1 fruit fly cellular context compared by ENCODE assay signal in the genomic region with DNA sequence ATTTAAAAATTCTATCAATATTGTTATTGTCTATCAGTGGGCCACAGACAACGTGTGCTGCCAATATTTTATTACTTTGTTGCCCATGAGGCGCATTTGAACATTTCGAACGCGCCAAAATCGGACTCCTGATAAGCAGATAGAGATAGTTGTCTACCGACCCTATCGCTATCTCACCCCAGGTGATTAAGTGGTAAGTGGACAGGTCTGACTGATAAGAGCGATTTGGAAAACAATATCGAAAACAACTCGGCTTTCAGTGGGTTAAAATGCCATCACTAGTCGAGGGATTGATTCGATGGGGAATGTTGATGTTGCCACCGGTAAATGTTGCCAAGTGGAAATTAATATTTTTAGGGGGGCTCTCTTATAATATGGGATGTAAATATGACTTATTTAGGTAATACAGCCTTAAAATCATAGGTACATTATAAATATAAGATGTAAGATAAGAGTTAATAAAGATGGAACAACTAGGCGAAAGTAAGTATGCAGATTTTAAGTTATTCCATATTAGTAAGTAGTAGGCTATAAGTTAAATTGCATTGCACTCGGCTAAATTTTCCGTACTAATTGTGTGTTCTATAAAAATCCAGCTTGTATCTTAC.
TF ChIP-seq lines count a peak whose summit lies in the region.

A gene (plus strand): TSS at position 558 of the 608 bp plus-strand sequence.

TF ChIP-seq in whole organism, embryonic, 481 proteins besides CTCF, POLR2A, EP300 and RAD21 (continued from another document):
- TF ChIP-seq sug (tag; optimal IDR thresholded peaks at IDR 0.05; lab: Kevin White, UChicago) = peak; percentile 63
- no peak for TF ChIP-seq CG4617 (GFP tag; optimal IDR thresholded peaks at IDR 0.05; lab: Kevin White, UChicago; ENCODE audit: borderline replicate concordance)
- no peak for TF ChIP-seq CG14965 (GFP tag; optimal IDR thresholded peaks at IDR 0.05; lab: Kevin White, UChicago; ENCODE audit: borderline replicate concordance)
- peak; percentile 49 for TF ChIP-seq stwl (tag; optimal IDR thresholded peaks at IDR 0.05; lab: Kevin White, UChicago)
- TF ChIP-seq dimm (GFP tag; IDR thresholded peaks at IDR 0.05; lab: Robert Waterston, UW) = no peak
- no peak for TF ChIP-seq CG2889 (GFP tag; IDR thresholded peaks at IDR 0.05; lab: Robert Waterston, UW)
- no peak for TF ChIP-seq al (GFP tag; IDR thresholded peaks at IDR 0.05; lab: Robert Waterston, UW)
- TF ChIP-seq Stat92E (GFP tag; optimal IDR thresholded peaks at IDR 0.05; lab: Kevin White, UChicago) = no peak
- peak; percentile 5 for TF ChIP-seq CG12659 (GFP tag; optimal IDR thresholded peaks at IDR 0.05; lab: Kevin White, UChicago)
- no peak for TF ChIP-seq her (GFP tag; optimal IDR thresholded peaks at IDR 0.05; lab: Kevin White, UChicago)
- TF ChIP-seq Med (GFP tag; lab: Kevin White, UChicago) = peak; percentile 42
- no peak for TF ChIP-seq Hsf (GFP tag; optimal IDR thresholded peaks at IDR 0.05; lab: Kevin White, UChicago)
- TF ChIP-seq CG11504 (tag; optimal IDR thresholded peaks at IDR 0.05; lab: Kevin White, UChicago) = peak; percentile 100
- TF ChIP-seq pum (GFP tag; optimal IDR thresholded peaks at IDR 0.05; lab: Kevin White, UChicago) = no peak
- no peak for TF ChIP-seq CG3995 (GFP tag; optimal IDR thresholded peaks at IDR 0.05; lab: Kevin White, UChicago)
- TF ChIP-seq Sry-δ (GFP tag; optimal IDR thresholded peaks at IDR 0.05; lab: Kevin White, UChicago) = peak; percentile 84
- TF ChIP-seq Dad (GFP tag; optimal IDR thresholded peaks at IDR 0.05; lab: Kevin White, UChicago) = no peak
- no peak for TF ChIP-seq Ets97D (GFP tag; optimal IDR thresholded peaks at IDR 0.05; lab: Kevin White, UChicago)
- TF ChIP-seq CG1603 (tag; optimal IDR thresholded peaks at IDR 0.05; lab: Kevin White, UChicago) = peak; percentile 1
- TF ChIP-seq trem (tag; optimal IDR thresholded peaks at IDR 0.05; lab: Kevin White, UChicago) = peak; percentile 94
- peak; percentile 93 for TF ChIP-seq CG2116 (GFP tag; optimal IDR thresholded peaks at IDR 0.05; lab: Kevin White, UChicago)
- TF ChIP-seq CG34376 (GFP tag; optimal IDR thresholded peaks at IDR 0.05; lab: Kevin White, UChicago) = peak; percentile 35
- TF ChIP-seq Dfd (GFP tag; optimal IDR thresholded peaks at IDR 0.05; lab: Kevin White, UChicago) = no peak
- peak; percentile 5 for TF ChIP-seq Hmr (GFP tag; optimal IDR thresholded peaks at IDR 0.05; lab: Kevin White, UChicago)
- TF ChIP-seq CG2199 (GFP tag; IDR thresholded peaks at IDR 0.05; lab: Robert Waterston, UW) = peak; percentile 90
- peak; percentile 31 for TF ChIP-seq mirr (GFP tag; optimal IDR thresholded peaks at IDR 0.05; lab: Kevin White, UChicago)
- TF ChIP-seq lab (GFP tag; optimal IDR thresholded peaks at IDR 0.05; lab: Kevin White, UChicago) = peak; percentile 55
- TF ChIP-seq fru (optimal IDR thresholded peaks at IDR 0.05; lab: Kevin White, UChicago) = no peak
- TF ChIP-seq TFAM (GFP tag; optimal IDR thresholded peaks at IDR 0.05; lab: Kevin White, UChicago) = no peak
- TF ChIP-seq BEAF-32 (GFP tag; optimal IDR thresholded peaks at IDR 0.05; lab: Kevin White, UChicago) = peak; percentile 47
- peak; percentile 65 for TF ChIP-seq Dp (GFP tag; optimal IDR thresholded peaks at IDR 0.05; lab: Kevin White, UChicago)
- TF ChIP-seq corto (GFP tag; optimal IDR thresholded peaks at IDR 0.05; lab: Kevin White, UChicago) = no peak
- TF ChIP-seq Dek (tag; optimal IDR thresholded peaks at IDR 0.05; lab: Kevin White, UChicago) = no peak
- TF ChIP-seq row (GFP tag; IDR thresholded peaks at IDR 0.05; lab: Robert Waterston, UW) = peak; percentile 34; the same call in 1 of the 3 replicates
- peak; percentile 36; the same call in 1 of the 2 replicates for TF ChIP-seq bbx (GFP tag; IDR thresholded peaks at IDR 0.05; lab: Robert Waterston, UW; ENCODE audit: partially characterized antibody)
- TF ChIP-seq knrl (GFP tag; IDR thresholded peaks at IDR 0.05; lab: Robert Waterston, UW; ENCODE audit: partially characterized antibody) = peak; percentile 10; the same call in 1 of the 3 replicates
- TF ChIP-seq CG11723 (GFP tag; optimal IDR thresholded peaks at IDR 0.05; lab: Kevin White, UChicago) = no peak
- TF ChIP-seq Optix (GFP tag; IDR thresholded peaks at IDR 0.05; lab: Robert Waterston, UW) = no peak
- peak; percentile 16 for TF ChIP-seq CG15514 (GFP tag; optimal IDR thresholded peaks at IDR 0.05; lab: Kevin White, UChicago)
- TF ChIP-seq Dref (GFP tag; IDR thresholded peaks at IDR 0.05; lab: Robert Waterston, UW) = peak; percentile 54
- TF ChIP-seq Usf (GFP tag; optimal IDR thresholded peaks at IDR 0.05; lab: Kevin White, UChicago) = no peak
- TF ChIP-seq CG32532 (GFP tag; IDR thresholded peaks at IDR 0.05; lab: Robert Waterston, UW) = no peak
- 0 out of 4 replicates have a peak, but pooled peaks have one; percentile 10 for TF ChIP-seq Dll (GFP tag; IDR thresholded peaks at IDR 0.05; lab: Robert Waterston, UW; ENCODE audit: partially characterized antibody)
- no peak for TF ChIP-seq CG34422 (GFP tag; IDR thresholded peaks at IDR 0.05; lab: Robert Waterston, UW)
- TF ChIP-seq exex (tag; optimal IDR thresholded peaks at IDR 0.05; lab: Kevin White, UChicago) = peak; percentile 89
- TF ChIP-seq CG1832 (GFP tag; optimal IDR thresholded peaks at IDR 0.05; lab: Kevin White, UChicago) = peak; percentile 23
- TF ChIP-seq vnd (GFP tag; IDR thresholded peaks at IDR 0.05; lab: Robert Waterston, UW; ENCODE audit: partially characterized antibody) = peak; percentile 29; the same call in 1 of the 3 replicates
- peak; percentile 54 for TF ChIP-seq CG13287 (GFP tag; IDR thresholded peaks at IDR 0.05; lab: Robert Waterston, UW; ENCODE audit: partially characterized antibody)
- TF ChIP-seq yki (optimal IDR thresholded peaks at IDR 0.05; lab: Kevin White, UChicago) = no peak
- TF ChIP-seq pzg (GFP tag; optimal IDR thresholded peaks at IDR 0.05; lab: Kevin White, UChicago) = peak; percentile 53
- TF ChIP-seq Adf1 (GFP tag; IDR thresholded peaks at IDR 0.05; lab: Robert Waterston, UW) = no peak
- no peak for TF ChIP-seq Fer2 (tag; optimal IDR thresholded peaks at IDR 0.05; lab: Kevin White, UChicago)
- TF ChIP-seq gce (GFP tag; IDR thresholded peaks at IDR 0.05; lab: Robert Waterston, UW) = no peak
- TF ChIP-seq ERR (GFP tag; optimal IDR thresholded peaks at IDR 0.05; lab: Kevin White, UChicago) = no peak
- peak; percentile 37 for TF ChIP-seq sens (GFP tag; lab: Kevin White, UChicago)
- peak; percentile 35; the same call in 1 of the 2 replicates for TF ChIP-seq unc-4 (GFP tag; IDR thresholded peaks at IDR 0.05; lab: Robert Waterston, UW; ENCODE audit: partially characterized antibody)
